Fruit fly (Drosophila melanogaster) whole organism, embryonic: ENCODE results near the gene eIF3i.

Experiments
- CG17912 ChIP-seq: fragments of 200-800 bp; sonication (Bioruptor generic); optimal IDR thresholded peaks from 2 replicates; lab custom pipeline; 2018; ENCODE audit warnings: missing biosample characterization, mild to moderate bottlenecking, missing genetic modification characterization
- GATAe ChIP-seq: fragments of 200-800 bp; sonication (Bioruptor generic); conservative IDR thresholded peaks from 2 replicates; pipeline ENCODE4 v1.3.6; 2022; ENCODE audit warnings: missing biosample characterization, missing genetic modification characterization
- Nf-YB ChIP-seq: fragments of 200-800 bp; sonication (Bioruptor generic); optimal IDR thresholded peaks from 3 replicates; lab custom pipeline; 2019; ENCODE audit warnings: missing biosample characterization, mild to moderate bottlenecking, missing genetic modification characterization, moderate library complexity
- gce ChIP-seq: fragments of 200-800 bp; sonication (Bioruptor generic); IDR thresholded peaks from 3 replicates; pipeline ENCODE4 v1.3.6; 2022; ENCODE audit warnings: missing biosample characterization, missing genetic modification characterization
- gcm ChIP-seq: fragments of 200-800 bp; sonication (Bioruptor generic); optimal IDR thresholded peaks from 2 replicates; lab custom pipeline; 2019; ENCODE audit warnings: missing biosample characterization, mild to moderate bottlenecking, missing genetic modification characterization, moderate library complexity
- prd ChIP-seq, 3 experiments: fragments of >200 bp in 2 of 3; fragments of 200-800 bp in 1 of 3; sonication (Bioruptor generic) in 1 of 3; optimal IDR thresholded peaks in 2 of 3; IDR thresholded peaks in 1 of 3; 2 replicates in 2 of 3; 3 replicates in 1 of 3; pipeline versions ENCODE4 v1.3.6 to Lab custom; 2017 to 2022; ENCODE audit warnings: missing biosample characterization in 1 of 3, missing genetic modification characterization in 1 of 3

DNA sequence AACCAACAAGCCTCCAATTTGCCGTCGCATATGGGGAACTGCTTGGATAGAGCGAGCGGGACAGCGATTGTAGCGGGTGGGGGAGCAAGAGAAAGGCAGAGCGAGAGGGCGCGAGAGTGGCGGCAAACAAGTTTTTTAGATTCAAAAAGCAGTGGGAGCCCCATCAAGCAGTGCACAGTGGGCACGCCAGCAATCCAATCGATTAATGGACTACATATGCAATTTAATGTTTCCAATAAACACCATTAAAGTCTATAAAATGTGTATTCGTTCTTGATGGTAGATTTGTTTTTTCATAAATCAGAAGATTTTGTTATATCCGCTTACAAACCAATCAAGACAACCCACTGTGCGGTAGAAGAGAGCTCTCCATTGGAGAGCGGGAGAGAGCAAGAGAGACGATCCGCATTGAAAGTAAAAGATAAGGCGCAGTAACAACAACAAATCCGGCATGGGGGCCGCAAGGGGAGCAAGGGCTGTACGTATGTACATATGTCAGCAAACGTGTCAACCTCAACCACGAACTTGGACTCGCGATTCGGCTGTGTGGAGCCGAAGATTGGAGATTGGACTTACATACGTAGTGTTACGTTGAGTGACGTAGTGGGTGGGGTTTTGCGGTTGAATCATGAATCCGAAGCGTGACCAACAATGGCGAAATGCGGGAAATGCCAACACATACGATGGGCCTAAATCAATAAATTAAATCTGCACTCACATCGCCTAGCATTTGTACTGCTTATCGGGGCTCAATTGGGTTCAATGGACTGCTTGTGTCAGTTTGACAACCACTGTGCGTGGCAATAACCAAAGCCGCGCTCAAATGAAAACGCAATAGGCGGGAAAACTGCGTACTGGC lies 30.1 kb upstream of the eIF3i start:
- peak; percentile 90 for TF ChIP-seq Nf-YB (GFP tag; lab: Kevin White, UChicago)
- peak; percentile 96 for TF ChIP-seq GATAe
- peak; percentile 99 for TF ChIP-seq gcm (GFP tag; lab: Kevin White, UChicago)
- TF ChIP-seq gce (GFP tag; lab: Robert Waterston, UW): peak; percentile 99
- TF ChIP-seq prd (optimal IDR thresholded peaks at IDR 0.05; lab: Kevin White, UChicago): no peak
- TF ChIP-seq prd (GFP tag; IDR thresholded peaks at IDR 0.05; lab: Robert Waterston, UW): peak; percentile 99
- TF ChIP-seq CG17912 (GFP tag; lab: Kevin White, UChicago): peak; percentile 96
